Fruit fly (Drosophila melanogaster) S2 (cell line): Measurements from ENCODE around the gene CG13912.

ENCODE experiments used
- CG8478 ChIP-seq: fragments of >200 bp; optimal IDR thresholded peaks from 2 replicates; lab custom pipeline; 2018
- CTCF ChIP-seq, 2 experiments: fragments of >200 bp; optimal IDR thresholded peaks; 2 replicates each; lab custom pipeline; 2018

The CG13912 gene

DNA sequence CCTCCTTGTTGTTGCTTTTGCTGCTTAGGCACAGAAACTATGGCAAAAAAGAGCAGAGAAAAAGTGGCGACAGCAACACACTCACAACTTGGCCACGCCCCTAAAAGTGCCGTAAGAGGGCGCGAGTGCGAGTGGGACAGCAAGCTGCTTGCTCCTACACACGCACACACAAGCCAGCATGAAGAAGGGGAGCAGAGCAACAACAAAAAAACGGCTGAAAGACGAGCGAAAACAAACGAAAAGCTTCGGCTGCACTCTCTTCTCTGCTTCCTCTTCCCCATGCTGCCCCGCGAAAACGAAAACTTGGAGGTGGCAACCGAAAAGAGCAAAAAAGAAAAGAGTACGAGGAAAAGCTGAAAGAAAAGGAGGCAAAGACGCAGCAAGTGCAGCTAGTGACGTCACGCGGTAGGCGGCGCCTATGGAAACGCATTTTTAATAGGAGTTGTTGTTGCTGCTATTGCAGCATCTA is 11.2 kb upstream of the CG13912 start:
- peak; percentile 79 for TF ChIP-seq CG8478
- no peak for TF ChIP-seq CTCF (optimal IDR thresholded peaks at IDR 0.05; lab: Kevin White, UChicago)

DNA sequence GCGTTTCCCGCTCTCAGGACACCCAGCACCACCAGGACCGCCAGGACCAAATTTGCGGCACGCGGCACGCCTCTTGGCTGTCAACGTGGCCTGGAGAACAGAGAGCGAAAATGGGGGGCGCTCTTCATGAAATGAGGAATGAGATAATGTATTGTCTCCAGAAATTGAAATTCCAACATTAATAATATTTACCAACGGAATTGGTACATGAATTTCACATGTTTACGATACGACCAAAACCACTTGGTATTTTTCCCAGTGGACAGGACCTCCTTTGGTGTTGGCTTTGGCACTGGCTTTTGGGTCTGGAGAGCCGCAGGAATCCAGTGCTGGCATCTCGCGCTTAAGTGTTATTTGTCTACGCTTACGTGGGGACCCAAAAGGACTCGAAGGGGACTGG is 5.9 kb upstream of the CG13912 start:
- TF ChIP-seq CTCF (optimal IDR thresholded peaks at IDR 0.05; lab: Kevin White, UChicago) (no peak), CG8478 (no peak)

DNA sequence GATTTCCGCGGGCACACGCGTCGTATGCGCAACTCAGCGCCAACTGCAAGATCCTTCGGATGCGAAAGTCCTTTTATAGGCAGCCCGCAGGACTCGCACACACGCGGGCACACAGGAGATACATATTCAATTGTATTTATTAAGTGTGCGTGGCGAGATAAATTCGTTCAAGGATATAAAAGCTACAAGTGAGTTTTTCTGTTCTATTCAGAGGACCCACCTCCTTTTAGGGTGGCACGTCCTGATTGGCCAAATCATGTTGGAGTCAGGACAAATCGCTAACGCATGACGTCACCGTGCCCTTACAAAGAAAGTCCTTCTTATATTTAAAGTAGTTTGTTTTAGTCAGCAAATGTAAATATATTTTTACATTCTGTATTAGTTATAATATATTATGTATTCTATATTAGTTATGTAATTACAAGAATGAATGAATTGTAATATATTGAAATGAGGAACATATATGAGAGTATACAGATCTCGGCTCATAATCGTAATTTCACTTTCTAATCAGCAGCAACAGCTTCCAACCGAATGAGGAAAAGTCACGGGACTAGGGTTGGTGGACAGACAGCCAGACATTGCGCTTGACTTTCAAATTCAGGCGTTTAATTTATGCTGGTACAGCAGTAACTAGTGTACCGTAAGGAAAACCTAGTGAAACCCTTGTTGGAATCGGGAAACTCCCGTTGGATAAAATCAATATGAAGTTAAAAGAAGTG is 3.9 kb downstream of the CG13912 start, which contains the start of gene Trhn:
Gene Trhn, minus strand, starts transcription at position 51 of the 722 bp plus-strand sequence.
- no peak for TF ChIP-seq CTCF (optimal IDR thresholded peaks at IDR 0.05; lab: Kevin White, UChicago)
- TF ChIP-seq CG8478 = no peak

DNA sequence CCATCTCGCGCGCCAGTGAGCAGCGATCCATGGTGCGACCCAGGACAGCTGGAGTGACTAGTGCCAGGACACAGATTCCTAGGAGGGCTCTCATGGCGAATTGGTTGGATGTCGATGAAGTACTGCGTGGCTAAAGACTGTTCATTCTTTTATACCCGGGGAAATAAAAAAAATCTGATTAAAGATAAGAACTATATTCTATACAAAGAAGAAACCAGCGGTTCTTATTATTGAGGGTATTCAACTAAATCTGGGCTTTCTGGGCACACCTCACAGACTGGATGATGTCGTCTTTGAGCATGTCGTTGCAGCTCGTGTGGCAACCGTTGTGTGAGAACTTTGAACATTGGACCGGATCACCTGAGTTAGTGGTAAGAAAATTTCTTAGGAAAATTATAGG is 5.8 kb downstream of the CG13912 start, which contains the start of gene LysX:
Gene LysX, minus strand, starts transcription at position 101 of the 400 bp plus-strand sequence.
- no peak for TF ChIP-seq CTCF (optimal IDR thresholded peaks at IDR 0.05; lab: Kevin White, UChicago)
- no peak for TF ChIP-seq CG8478

DNA sequence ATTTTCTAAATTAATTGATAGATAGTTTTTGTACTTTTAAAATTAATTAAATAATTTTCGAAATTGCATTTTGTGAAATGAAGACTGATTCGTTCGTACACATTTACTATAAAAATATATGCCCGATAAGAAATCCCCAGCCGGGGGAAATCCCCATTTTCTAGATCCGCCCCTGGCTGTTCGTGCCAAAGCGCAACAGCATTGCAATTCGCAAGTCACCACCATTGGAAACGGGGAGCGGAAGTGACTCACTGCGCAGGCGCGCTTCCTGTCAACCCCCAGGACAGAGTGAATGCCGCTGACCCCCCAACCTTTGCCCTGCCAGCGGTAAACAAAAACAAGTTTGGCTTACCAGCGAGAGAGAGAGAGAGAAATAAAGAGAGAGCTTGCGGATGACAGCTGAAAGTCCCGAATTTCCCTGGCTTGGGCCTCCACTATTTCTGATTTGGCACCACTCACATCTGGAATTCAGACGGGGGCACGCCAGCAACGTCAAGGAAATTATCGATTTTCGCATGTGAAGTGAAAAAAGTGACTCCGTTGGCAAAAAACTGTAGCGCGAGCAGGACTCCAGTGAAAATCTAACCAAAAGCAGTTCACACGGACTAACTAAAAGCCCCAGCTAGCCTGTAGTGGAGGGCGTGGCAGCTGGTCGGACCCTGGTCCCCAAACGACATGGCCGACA is 6.6 kb downstream of the CG13912 start, which contains the start of gene Aplip1:
Gene Aplip1, plus strand, starts transcription at position 450 of the 685 bp plus-strand sequence.
- TF ChIP-seq CG8478 = no peak
- no peak for TF ChIP-seq CTCF (optimal IDR thresholded peaks at IDR 0.05; lab: Kevin White, UChicago)

DNA sequence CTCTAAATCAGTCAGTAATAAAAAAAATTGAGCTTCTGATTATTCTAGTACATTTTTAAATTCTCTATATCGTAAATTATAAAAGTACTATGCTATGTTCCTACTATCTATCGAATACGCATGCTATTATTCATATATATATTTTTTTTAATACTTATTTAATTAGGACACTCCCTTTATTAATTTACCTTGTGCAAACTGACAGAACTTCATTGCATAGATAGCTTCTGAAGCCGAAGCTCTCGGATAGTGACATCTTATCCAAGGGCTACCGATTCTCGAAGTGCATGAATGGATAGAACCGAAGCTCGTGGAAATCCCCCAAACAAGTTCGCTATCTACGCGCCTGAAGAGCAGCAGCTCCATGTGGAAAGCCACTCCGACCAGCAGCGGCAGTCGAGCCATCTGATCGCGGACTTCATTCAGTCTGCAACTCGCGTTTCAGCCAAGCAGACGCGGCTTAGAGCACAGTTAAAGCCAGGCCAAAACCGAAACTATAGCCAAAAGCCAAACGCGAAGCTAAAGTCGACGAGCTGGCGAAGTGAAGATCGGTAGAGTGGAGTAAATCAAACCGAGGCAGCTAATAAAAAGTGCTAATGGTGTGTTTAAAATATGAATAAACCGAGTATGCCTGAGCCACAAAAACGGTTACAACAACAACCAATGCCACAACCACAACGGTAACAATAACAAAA is 11.1 kb downstream of the CG13912 start, which contains the start of gene mwh:
Gene mwh, plus strand, starts transcription at position 430 of the 695 bp plus-strand sequence.
- TF ChIP-seq CTCF (optimal IDR thresholded peaks at IDR 0.05; lab: Kevin White, UChicago) (no peak), CG8478 (no peak)

DNA sequence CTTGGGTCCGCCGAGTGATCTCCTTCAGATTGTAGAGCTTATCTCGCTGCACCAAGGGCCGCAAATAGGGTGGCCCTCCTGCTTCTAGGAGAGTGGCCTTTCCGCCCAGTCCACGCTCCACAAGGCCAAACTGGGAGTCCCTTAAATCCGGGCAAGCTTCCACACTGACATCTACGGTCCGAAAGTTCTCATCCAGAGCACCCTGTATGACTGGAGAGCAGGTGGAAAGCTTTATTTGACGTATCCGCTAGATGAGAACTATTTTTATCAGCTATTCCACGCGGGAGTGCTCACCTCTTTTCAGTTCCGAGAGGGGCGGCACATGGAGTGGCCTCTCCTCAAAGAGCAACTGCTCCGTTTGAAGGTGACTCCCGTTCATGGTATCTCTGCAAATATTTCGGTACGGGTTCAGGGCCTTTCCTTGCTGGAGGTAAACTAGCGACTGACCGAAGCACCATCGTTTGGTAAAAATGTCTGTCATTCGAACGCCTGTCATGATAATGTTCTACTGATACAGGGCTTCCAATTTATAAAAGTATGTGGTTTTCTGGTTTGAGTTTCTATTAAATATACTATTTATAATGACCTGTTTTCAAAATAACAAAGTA is 13.3 kb downstream of the CG13912 start, which contains the start of gene meep:
Gene meep, minus strand, starts transcription at position 449 of the 608 bp plus-strand sequence.
- TF ChIP-seq CG8478 (no peak), CTCF (optimal IDR thresholded peaks at IDR 0.05; lab: Kevin White, UChicago) (no peak)

DNA sequence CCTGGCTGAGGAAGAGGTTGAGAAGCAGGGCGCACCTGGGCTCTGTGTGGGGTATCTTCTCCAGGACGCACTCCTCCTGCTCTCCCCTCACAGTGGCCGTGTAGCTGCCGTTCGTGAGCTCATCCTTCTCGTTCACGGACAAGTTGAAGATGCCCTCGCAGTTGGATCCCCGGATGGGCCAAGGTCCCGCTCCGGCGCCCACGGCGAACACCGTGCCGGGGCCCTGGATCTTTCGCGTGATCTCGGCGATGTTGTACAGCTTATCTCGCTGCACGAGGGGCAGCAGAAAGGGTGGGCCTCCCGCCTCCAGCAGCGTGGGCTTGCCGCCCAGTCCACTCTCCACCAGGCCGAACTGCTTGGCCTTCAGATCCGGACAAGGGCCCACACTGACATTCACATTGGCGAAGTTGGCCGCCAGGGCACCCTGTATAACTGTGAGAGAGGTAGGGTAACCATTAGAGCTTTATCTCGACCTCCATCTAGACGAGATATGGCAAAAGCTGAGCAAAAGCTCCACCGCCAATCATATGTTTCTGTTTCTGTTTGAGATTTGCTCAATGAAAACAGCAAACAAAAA is 14.6 kb downstream of the CG13912 start:
- TF ChIP-seq CG8478 (no peak), CTCF (optimal IDR thresholded peaks at IDR 0.05; lab: Kevin White, UChicago) (no peak)

DNA sequence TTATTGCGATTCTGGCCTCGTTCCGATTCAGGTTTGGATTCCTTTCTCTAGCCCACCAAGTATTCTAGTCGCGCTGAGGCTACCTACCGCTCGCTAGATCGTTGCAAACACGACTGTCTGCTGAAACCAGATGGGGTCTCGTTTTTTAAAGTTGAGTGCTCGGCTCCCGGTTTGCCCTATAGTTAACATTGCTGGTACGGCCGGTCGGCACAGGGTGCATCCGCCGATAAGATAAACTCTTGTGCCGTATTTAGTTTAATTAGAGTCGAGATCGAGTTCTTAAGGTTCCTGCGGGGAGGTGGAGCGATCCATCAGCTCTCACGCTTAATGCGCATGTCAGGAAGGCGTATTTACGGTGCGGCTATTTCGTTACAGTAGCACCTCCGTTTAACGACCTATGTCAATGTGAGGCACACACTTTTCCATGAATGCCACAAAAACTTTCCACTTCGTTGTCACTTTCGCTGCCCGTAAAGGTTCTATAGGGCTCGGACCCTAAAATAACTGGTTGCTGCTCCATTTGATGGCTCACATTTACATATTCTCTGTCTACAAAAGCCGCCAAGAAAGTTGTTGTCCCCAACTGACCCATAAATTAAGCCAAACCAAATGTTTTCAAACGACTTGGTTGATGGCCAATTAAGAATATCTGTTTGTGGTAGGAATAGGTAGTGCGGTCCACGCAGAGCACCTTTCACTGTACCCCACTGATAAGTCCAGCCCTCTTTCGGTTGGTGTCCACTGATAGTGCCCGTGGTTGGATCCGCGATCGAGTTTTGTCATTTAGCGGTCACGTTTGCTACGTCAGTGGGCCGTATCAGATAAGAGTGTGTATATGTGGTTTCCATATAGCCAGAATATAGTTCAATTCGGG is 15.5 kb downstream of the CG13912 start, which contains the start of gene CG9119:
Gene CG9119, minus strand, starts transcription at position 122 of the 874 bp plus-strand sequence.
- no peak for TF ChIP-seq CTCF (optimal IDR thresholded peaks at IDR 0.05; lab: Kevin White, UChicago)
- no peak for TF ChIP-seq CG8478

DNA sequence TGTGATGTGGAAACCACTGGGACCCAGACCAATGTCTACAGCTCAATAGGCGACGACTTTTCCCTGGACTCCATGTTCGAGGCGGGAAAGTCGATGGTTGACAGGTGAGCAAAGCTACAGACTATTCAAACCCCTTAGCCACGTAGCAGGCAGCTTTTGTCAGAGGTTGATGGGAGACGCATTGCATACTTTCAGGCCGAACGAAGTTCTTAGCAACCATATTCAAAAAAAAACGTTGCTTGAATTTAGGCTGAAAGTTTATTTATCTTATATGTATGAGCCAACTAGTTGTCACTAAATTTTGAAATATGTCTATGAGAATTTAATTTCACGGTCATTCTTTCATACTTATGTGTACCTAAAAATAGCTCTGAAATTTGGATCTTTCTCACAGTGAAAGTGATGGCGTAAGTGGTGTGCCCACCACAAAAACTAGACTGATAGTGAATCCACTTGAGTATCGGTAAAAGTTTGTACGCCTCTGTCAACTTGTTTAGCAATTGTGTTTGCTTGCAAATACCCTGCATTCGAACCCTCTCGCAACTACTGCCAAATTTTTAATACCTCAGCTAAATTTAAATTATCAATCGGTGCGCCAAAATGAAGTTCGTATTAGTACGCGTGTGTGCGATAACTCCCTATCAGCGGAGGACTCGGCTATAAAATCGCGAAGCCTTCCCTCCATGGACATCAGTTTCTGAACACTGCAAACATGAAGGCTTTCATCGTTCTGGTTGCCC is 17.5 kb downstream of the CG13912 start, which contains the start of gene LysB:
Gene LysB, plus strand, starts transcription at position 690 of the 740 bp plus-strand sequence.
- TF ChIP-seq CTCF (optimal IDR thresholded peaks at IDR 0.05; lab: Kevin White, UChicago) (peak in 1 of 2 experiments; percentile 36), CG8478 (no peak)

DNA sequence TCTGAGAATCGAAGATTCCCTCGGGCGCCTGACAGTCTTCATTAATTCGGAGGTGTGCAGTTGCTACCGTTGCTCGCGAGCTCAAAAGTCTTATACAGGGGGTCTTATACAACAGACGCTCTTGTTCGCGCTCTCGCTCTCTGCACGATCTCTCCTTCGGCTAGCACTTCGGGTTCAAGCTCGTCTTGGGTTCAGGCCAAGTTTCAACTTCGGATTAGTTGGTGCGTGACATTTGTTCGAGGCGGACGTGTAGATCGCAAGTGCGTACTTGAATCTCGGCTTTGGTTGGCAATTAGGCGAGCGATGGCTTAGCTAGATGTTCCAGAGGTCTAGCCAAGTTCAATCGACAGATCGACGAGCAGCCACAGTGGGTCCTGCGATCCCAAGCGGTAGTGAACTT is 18.8 kb downstream of the CG13912 start:
- TF ChIP-seq CTCF (optimal IDR thresholded peaks at IDR 0.05; lab: Kevin White, UChicago) (no peak), CG8478 (no peak)

DNA sequence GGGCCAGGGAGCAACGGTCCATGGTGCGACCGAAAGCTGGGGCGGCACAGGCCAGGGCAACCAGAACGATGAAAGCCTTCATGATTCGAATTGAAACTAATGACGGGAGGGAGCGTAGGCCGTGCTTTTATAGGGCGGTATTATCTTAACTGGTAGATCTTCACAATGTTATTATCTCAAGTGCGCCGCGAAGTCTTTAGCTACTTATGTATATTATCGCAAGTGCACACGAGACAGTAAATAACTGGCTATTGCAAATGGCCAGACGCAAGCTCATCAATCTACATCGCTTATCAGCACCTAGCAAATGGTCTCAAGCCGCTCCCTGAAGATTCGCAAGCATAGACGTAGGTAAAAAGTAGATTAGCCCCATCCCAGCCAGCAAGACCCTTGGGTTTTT is 21.7 kb downstream of the CG13912 start, which contains the start of gene LysD:
Gene LysD, minus strand, starts transcription at position 101 of the 400 bp plus-strand sequence.
- TF ChIP-seq CTCF (optimal IDR thresholded peaks at IDR 0.05; lab: Kevin White, UChicago) (no peak), CG8478 (no peak)

DNA sequence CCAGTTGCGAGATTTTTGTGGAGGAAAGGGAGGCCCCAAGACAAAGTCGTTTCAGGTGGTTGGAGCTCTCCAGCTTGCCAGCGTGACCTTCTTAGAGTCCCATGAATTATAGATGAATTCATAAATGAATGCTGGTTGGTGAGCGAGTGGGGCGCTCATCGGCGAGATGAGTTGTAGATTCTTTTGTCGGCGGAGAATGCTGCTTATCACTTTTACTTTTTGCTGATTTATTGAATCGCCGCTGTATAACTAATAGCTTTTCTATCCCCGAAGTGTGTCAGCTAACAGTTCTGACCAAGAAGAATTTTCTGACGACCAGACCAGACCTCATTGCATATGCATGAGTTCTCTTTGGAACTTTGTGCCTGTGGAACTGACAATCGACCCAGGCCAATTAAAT is 22.7 kb downstream of the CG13912 start:
- TF ChIP-seq CTCF (optimal IDR thresholded peaks at IDR 0.05; lab: Kevin White, UChicago) (no peak), CG8478 (no peak)
